Worm (Caenorhabditis elegans) whole organism, young adult: ENCODE data around the gene R10E4.9.
A peak's percentile ranks its signal among the peaks of the same experiment; 100 is the strongest.

Experiments
- B0261.1 ChIP-seq: sonication (generic microtip); optimal IDR thresholded peaks from 2 replicates; lab custom pipeline; 2016; ENCODE audit warnings: mild to moderate bottlenecking, missing genetic modification characterization, moderate library complexity, missing compliant biosample characterization
- F22D6.2 ChIP-seq: sonication (generic microtip); optimal IDR thresholded peaks from 2 replicates; lab custom pipeline; 2016; ENCODE audit warnings: mild to moderate bottlenecking, missing genetic modification characterization, missing compliant biosample characterization
- F33H1.4 ChIP-seq: fragments of 200-800 bp; sonication (Bioruptor generic); IDR thresholded peaks from 2 replicates; pipeline ENCODE4 v1.3.6; 2022; ENCODE audit warnings: missing genetic modification reagents, missing genetic modification characterization, missing compliant biosample characterization
- F37B4.10 ChIP-seq: fragments of 200-800 bp; sonication (Bioruptor generic); IDR thresholded peaks from 2 replicates; pipeline ENCODE4 v1.3.6; 2022; ENCODE audit warnings: missing genetic modification characterization, missing compliant biosample characterization
- F52B5.7 ChIP-seq: sonication (generic microtip); optimal IDR thresholded peaks from 2 replicates; lab custom pipeline; 2016; ENCODE audit warnings: mild to moderate bottlenecking, missing genetic modification characterization, missing compliant biosample characterization
- F55B11.4 ChIP-seq: sonication (generic microtip); optimal IDR thresholded peaks from 2 replicates; lab custom pipeline; 2016; ENCODE audit warnings: missing compliant biosample characterization, missing genetic modification characterization, borderline replicate concordance; ENCODE audit not compliant: insufficient read depth
- ZK185.1 ChIP-seq: sonication (generic microtip); optimal IDR thresholded peaks from 2 replicates; lab custom pipeline; 2016; ENCODE audit warnings: mild to moderate bottlenecking, missing genetic modification characterization, missing compliant biosample characterization; ENCODE audit not compliant: poor library complexity, severe bottlenecking
- atf-7 ChIP-seq: sonication (generic microtip); optimal IDR thresholded peaks from 2 replicates; lab custom pipeline; 2017; ENCODE audit warnings: mild to moderate bottlenecking, missing genetic modification characterization, missing compliant biosample characterization
- bed-2 ChIP-seq: fragments of 200-800 bp; sonication (Bioruptor generic); IDR thresholded peaks from 2 replicates; pipeline ENCODE4 v1.3.6; 2022; ENCODE audit warnings: missing genetic modification reagents, missing genetic modification characterization, missing compliant biosample characterization
- ceh-58 ChIP-seq: fragments of 200-800 bp; sonication (Bioruptor generic); IDR thresholded peaks from 2 replicates; pipeline ENCODE4 v1.3.6; 2022; ENCODE audit warnings: missing genetic modification characterization, missing compliant biosample characterization
- egl-18 ChIP-seq: fragments of 200-800 bp; sonication (Bioruptor generic); IDR thresholded peaks from 2 replicates; pipeline ENCODE4 v1.3.6; 2022; ENCODE audit warnings: missing genetic modification reagents, missing genetic modification characterization, missing compliant biosample characterization
- gei-17 ChIP-seq: fragments of 200-800 bp; sonication (Bioruptor generic); optimal IDR thresholded peaks from 2 replicates; lab custom pipeline; 2018; ENCODE audit warnings: mild to moderate bottlenecking, missing genetic modification characterization, missing compliant biosample characterization
- him-1 ChIP-seq: sonication (generic microtip); optimal IDR thresholded peaks from 2 replicates; lab custom pipeline; 2016; ENCODE audit warnings: missing genotype, missing genetic modification reagents, missing genetic modification characterization, missing compliant biosample characterization
- hmg-1.2 ChIP-seq: fragments of 200-800 bp; sonication (Bioruptor generic); IDR thresholded peaks from 2 replicates; pipeline ENCODE4 v1.3.6; 2022; ENCODE audit warnings: missing genetic modification reagents, missing genetic modification characterization, missing compliant biosample characterization
- hsf-1 ChIP-seq: fragments of 200-800 bp; sonication (Bioruptor generic); IDR thresholded peaks from 2 replicates; pipeline ENCODE4 v1.3.6; 2022; ENCODE audit warnings: missing genetic modification reagents, missing genetic modification characterization, missing compliant biosample characterization
- let-526 ChIP-seq: fragments of 200-800 bp; sonication (Bioruptor generic); IDR thresholded peaks from 2 replicates; pipeline ENCODE4 v1.3.6; 2022; ENCODE audit warnings: missing genetic modification reagents, missing genetic modification characterization, missing compliant biosample characterization
- lin-54 ChIP-seq: fragments of 200-800 bp; sonication (Bioruptor generic); optimal IDR thresholded peaks from 2 replicates; lab custom pipeline; 2018; ENCODE audit warnings: mild to moderate bottlenecking, missing genetic modification characterization, missing compliant biosample characterization
- lir-1 ChIP-seq: fragments of 200-800 bp; sonication (Bioruptor generic); conservative IDR thresholded peaks from 2 replicates; pipeline ENCODE4 v1.3.6; 2022; ENCODE audit warnings: missing genetic modification reagents, missing genetic modification characterization, missing compliant biosample characterization
- madf-10 ChIP-seq: sonication (generic microtip); optimal IDR thresholded peaks from 2 replicates; lab custom pipeline; 2016; ENCODE audit warnings: mild to moderate bottlenecking, missing genetic modification characterization, missing compliant biosample characterization
- madf-6 ChIP-seq: fragments of 200-800 bp; sonication (Bioruptor generic); IDR thresholded peaks from 2 replicates; pipeline ENCODE4 v1.3.6; 2022; ENCODE audit warnings: missing genetic modification reagents, missing genetic modification characterization, missing compliant biosample characterization
- mel-28 ChIP-seq: sonication (generic microtip); optimal IDR thresholded peaks from 2 replicates; lab custom pipeline; 2016; ENCODE audit warnings: borderline replicate concordance, mild to moderate bottlenecking, missing genetic modification characterization, missing compliant biosample characterization
- mxl-1 ChIP-seq: sonication (generic microtip); optimal IDR thresholded peaks from 2 replicates; lab custom pipeline; 2016; ENCODE audit warnings: missing genetic modification characterization, missing compliant biosample characterization
- nfyb-1 ChIP-seq: fragments of 200-800 bp; sonication (Bioruptor generic); IDR thresholded peaks from 2 replicates; pipeline ENCODE4 v1.3.6; 2022; ENCODE audit warnings: missing genetic modification reagents, missing genetic modification characterization, missing compliant biosample characterization
- pha-4 ChIP-seq: fragments of 150-350 bp; sonication (generic microtip); optimal IDR thresholded peaks from 2 replicates; lab custom pipeline; 2014; ENCODE audit warnings: missing biosample characterization, missing genetic modification reagents, missing genetic modification characterization
- snpc-1.1 ChIP-seq: sonication (generic microtip); optimal IDR thresholded peaks from 2 replicates; lab custom pipeline; 2017; ENCODE audit warnings: missing genetic modification characterization, mild to moderate bottlenecking, missing compliant biosample characterization, antibody characterized with exemption, moderate library complexity, missing genotype, missing genetic modification reagents; ENCODE audit not compliant: insufficient read depth
- snpc-4 ChIP-seq, 5 experiments: fragments of 150-350 bp in 1 of 5; sonication (generic microtip) in 4 of 5; optimal IDR thresholded peaks; 2 replicates each; lab custom pipeline; 2014 to 2018; ENCODE audit warnings: missing genetic modification characterization in 5 of 5, missing biosample characterization in 3 of 5, antibody characterized with exemption in 2 of 5, mild to moderate bottlenecking in 2 of 5, missing compliant biosample characterization in 2 of 5, missing genotype in 2 of 5, moderate library complexity in 2 of 5, missing genetic modification reagents in 1 of 5
- somi-1 ChIP-seq: fragments of 200-800 bp; sonication (Bioruptor generic); optimal IDR thresholded peaks from 2 replicates; lab custom pipeline; 2018; ENCODE audit warnings: mild to moderate bottlenecking, missing genetic modification characterization, missing compliant biosample characterization
- sptf-2 ChIP-seq: fragments of 200-800 bp; sonication (Bioruptor generic); optimal IDR thresholded peaks from 2 replicates; lab custom pipeline; 2018; ENCODE audit warnings: mild to moderate bottlenecking, missing genetic modification characterization, missing compliant biosample characterization
- tbx-9 ChIP-seq: sonication (generic microtip); optimal IDR thresholded peaks from 2 replicates; lab custom pipeline; 2016; ENCODE audit warnings: borderline replicate concordance, missing genetic modification characterization, inconsistent platforms, missing compliant biosample characterization
- tlf-1 ChIP-seq: fragments of 200-800 bp; sonication (Bioruptor generic); optimal IDR thresholded peaks from 2 replicates; lab custom pipeline; 2018; ENCODE audit warnings: mild to moderate bottlenecking, missing genetic modification characterization, missing compliant biosample characterization
- zim-3 ChIP-seq: sonication (generic microtip); optimal IDR thresholded peaks from 2 replicates; lab custom pipeline; 2017; ENCODE audit warnings: mild to moderate bottlenecking, missing genetic modification characterization, moderate library complexity, missing compliant biosample characterization
- ztf-28 ChIP-seq: fragments of 200-800 bp; sonication (Bioruptor generic); IDR thresholded peaks from 2 replicates; pipeline ENCODE4 v1.3.6; 2022; ENCODE audit warnings: missing genetic modification reagents, missing genetic modification characterization, missing compliant biosample characterization

R10E4.9 gene

DNA sequence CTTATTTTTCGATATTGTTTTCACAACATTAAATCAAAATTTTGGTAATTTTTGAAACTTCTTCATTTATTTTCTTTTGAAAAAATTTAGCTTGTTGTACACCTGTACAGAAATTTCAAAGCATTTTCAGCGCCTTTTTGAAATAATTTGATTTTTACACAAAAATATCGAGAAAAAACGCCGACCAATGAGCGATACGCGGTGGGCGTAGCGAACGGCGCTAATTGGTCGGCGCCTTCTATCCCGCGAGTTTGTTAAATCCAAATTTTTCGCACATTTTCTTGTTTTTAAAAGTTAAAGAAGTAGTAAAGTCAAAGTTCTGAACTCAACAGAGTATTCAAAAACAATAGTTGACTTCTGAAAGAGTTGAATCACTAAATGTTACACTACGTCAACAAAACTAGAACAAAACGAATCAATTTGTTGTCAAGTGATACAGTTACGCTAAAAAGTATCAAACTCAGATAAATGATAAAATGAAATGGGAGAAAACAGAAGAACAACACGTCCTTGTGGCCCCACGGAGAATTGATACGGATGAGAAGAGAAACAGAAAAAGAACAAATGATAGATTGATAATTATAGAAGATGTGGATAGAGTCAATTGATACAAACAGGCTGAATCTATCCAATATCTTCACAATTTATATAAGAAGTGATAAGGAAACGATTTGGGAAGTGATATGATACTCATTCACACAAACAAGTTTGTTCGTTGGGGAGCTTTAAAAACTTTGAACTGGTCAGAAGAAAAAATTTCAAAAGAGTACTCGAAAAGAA is 26.2 kb upstream of the R10E4.9 start:
- TF ChIP-seq nfyb-1 = peak; percentile 56; the same call in 1 of the 2 replicates
- no peak for TF ChIP-seq F22D6.2 (tag; lab: Kevin White, UChicago)
- no peak for TF ChIP-seq mxl-1 (tag; lab: Kevin White, UChicago)

DNA sequence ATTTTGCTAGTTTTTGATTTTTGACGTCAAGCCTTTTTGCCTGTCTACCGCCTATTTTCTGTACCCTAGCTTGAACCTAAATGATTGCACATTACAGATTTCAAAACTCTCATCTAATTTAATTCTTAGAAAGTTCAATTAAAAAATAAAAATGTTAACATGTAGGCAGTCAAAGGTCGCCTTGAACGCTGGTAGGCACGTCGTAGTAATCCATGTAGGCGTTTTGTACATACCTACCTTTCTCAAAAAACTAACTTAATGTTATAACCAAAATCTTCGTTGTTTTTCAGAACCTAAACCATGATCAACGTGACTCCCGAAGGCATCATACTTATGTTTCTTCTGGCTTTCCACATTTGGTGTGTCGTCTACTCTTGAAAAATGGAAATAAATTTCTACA is 21.7 kb upstream of the R10E4.9 start, which contains the start of gene H38K22.9:
H38K22.9 (plus strand) TSS at position 301 of the 400 bp plus-strand sequence.
- TF ChIP-seq bed-2 (GFP tag; lab: Robert Waterston, UW) (no peak), ztf-28 (GFP tag; lab: Robert Waterston, UW) (no peak), F52B5.7 (no peak), sptf-2 (GFP tag; lab: Kevin White, UChicago) (no peak), snpc-1.1 (tag; lab: Kevin White, UChicago) (no peak), F33H1.4 (GFP tag; lab: Robert Waterston, UW) (no peak), F37B4.10 (GFP tag; lab: Robert Waterston, UW) (no peak), madf-6 (no peak), tlf-1 (GFP tag; lab: Kevin White, UChicago) (no peak), F55B11.4 (tag; lab: Kevin White, UChicago) (no peak), zim-3 (tag; lab: Kevin White, UChicago) (no peak)

DNA sequence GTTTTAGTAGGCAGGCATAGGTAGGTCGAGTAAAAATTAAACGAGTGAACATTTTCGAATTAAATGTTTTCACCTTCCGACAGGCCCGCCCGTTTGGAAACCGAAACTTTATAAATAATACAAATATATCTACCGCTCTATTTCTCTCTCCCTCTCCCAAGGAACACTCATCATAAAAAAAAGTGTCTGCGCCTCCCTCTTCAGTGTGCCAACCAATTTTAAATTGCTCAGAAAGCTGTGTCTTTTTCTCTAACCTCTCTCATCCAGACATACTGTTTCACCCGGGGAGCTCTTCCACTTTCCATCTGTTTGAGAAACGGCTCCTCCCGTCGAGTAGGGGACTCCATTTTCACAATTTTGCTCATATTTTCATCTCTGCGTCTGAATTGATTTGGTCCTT is 20.9 kb upstream of the R10E4.9 start:
- TF ChIP-seq madf-10 (tag; lab: Kevin White, UChicago) = no peak
- no peak for TF ChIP-seq lir-1
- TF ChIP-seq F52B5.7 = no peak
- peak; percentile 5 for TF ChIP-seq ZK185.1 (tag; lab: Kevin White, UChicago)
- no peak for TF ChIP-seq F37B4.10 (GFP tag; lab: Robert Waterston, UW)
- no peak for TF ChIP-seq gei-17 (GFP tag; lab: Kevin White, UChicago)
- TF ChIP-seq hsf-1 = no peak
- peak; percentile 73; the same call in 1 of the 2 replicates for TF ChIP-seq hmg-1.2
- no peak for TF ChIP-seq egl-18 (GFP tag; lab: Robert Waterston, UW)
- TF ChIP-seq snpc-4 (GFP tag; optimal IDR thresholded peaks at IDR 0.05; lab: Kevin White, UChicago) = no peak
- TF ChIP-seq snpc-4 (tag; optimal IDR thresholded peaks at IDR 0.05; lab: Kevin White, UChicago) = no peak
- TF ChIP-seq pha-4 (tag; lab: Kevin White, UChicago) = no peak

DNA sequence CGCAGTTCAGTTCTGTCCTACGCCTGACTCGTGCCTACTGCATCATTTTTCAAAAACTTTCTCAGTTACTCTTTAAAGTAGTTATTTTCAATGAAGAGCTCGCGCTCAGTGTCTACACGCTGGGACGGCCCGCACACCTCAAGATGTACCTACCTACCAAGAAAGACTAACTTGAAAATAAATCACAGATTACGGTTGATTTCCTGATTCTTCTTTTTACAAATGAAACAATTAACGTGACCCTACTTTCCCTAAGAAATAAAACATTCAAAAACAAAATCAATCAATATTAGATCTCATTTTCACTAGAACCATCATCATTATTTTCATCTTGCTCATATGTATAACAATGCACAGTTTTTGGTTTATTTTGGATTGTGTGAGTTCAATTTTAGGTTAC is 19.2 kb upstream of the R10E4.9 start, which contains the start of gene H38K22.7:
H38K22.7 (plus strand) TSS at position 301 of the 400 bp plus-strand sequence.
- TF ChIP-seq ceh-58 = no peak
- no peak for TF ChIP-seq pha-4 (tag; lab: Kevin White, UChicago)
- no peak for TF ChIP-seq tbx-9
- TF ChIP-seq let-526 (GFP tag; lab: Robert Waterston, UW) = no peak
- TF ChIP-seq atf-7 (tag; lab: Kevin White, UChicago) = no peak
- TF ChIP-seq lin-54 (GFP tag; lab: Kevin White, UChicago) = no peak
- no peak for TF ChIP-seq B0261.1 (tag; lab: Kevin White, UChicago)
- TF ChIP-seq somi-1 = no peak
- TF ChIP-seq mel-28 = no peak
- no peak for TF ChIP-seq him-1
